Fruit fly (Drosophila melanogaster) whole organism, embryonic: ENCODE measurements around the gene CG5846.

Experiments
- Atf3 ChIP-seq: fragments of 200-800 bp; sonication (Bioruptor generic); optimal IDR thresholded peaks from 3 replicates; lab custom pipeline; 2016; ENCODE audit warnings: missing biosample characterization, missing genetic modification characterization
- BtbVII ChIP-seq: fragments of 200-800 bp; sonication (Bioruptor generic); optimal IDR thresholded peaks from 3 replicates; lab custom pipeline; 2017; ENCODE audit warnings: missing biosample characterization, mild to moderate bottlenecking, missing genetic modification characterization
- CG11085 ChIP-seq: fragments of 200-800 bp; sonication (Bioruptor generic); IDR thresholded peaks from 2 replicates; pipeline ENCODE4 v1.3.6; 2022; ENCODE audit warnings: missing biosample characterization, missing genetic modification characterization
- CG12155 ChIP-seq: fragments of 200-800 bp; sonication (Bioruptor generic); optimal IDR thresholded peaks from 3 replicates; lab custom pipeline; 2016; ENCODE audit warnings: missing biosample characterization, missing genetic modification characterization
- CG14014 ChIP-seq: fragments of 200-800 bp; sonication (Bioruptor generic); IDR thresholded peaks from 2 replicates; pipeline ENCODE4 v1.3.6; 2022; ENCODE audit warnings: missing biosample characterization, missing genetic modification characterization
- CG14860 ChIP-seq: fragments of 200-800 bp; sonication (Bioruptor generic); IDR thresholded peaks from 3 replicates; pipeline ENCODE4 v1.3.6; 2022; ENCODE audit warnings: missing biosample characterization, missing genetic modification characterization; ENCODE audit not compliant: partially characterized antibody
- CG14965 ChIP-seq: fragments of 200-800 bp; sonication (Bioruptor generic); optimal IDR thresholded peaks from 2 replicates; lab custom pipeline; 2016; ENCODE audit warnings: missing biosample characterization, missing genetic modification characterization, borderline replicate concordance
- CG16815 ChIP-seq: fragments of 200-800 bp; sonication (Bioruptor generic); optimal IDR thresholded peaks from 3 replicates; lab custom pipeline; 2017; ENCODE audit warnings: missing biosample characterization, mild to moderate bottlenecking, missing genetic modification characterization
- CG18619 ChIP-seq: fragments of 200-800 bp; sonication (Bioruptor generic); optimal IDR thresholded peaks from 3 replicates; lab custom pipeline; 2017; ENCODE audit warnings: missing biosample characterization, mild to moderate bottlenecking, missing genetic modification characterization
- CG3163 ChIP-seq: fragments of 200-800 bp; sonication (Bioruptor generic); optimal IDR thresholded peaks from 3 replicates; lab custom pipeline; 2016; ENCODE audit warnings: missing biosample characterization, missing genetic modification characterization
- CG32772 ChIP-seq: fragments of 200-800 bp; sonication (Bioruptor generic); IDR thresholded peaks from 2 replicates; pipeline ENCODE4 v1.3.6; 2022; ENCODE audit warnings: missing biosample characterization, missing genetic modification characterization
- CG34224 ChIP-seq: fragments of 200-800 bp; sonication (Bioruptor generic); IDR thresholded peaks from 3 replicates; pipeline ENCODE4 v1.3.6; 2022; ENCODE audit warnings: missing biosample characterization, missing genetic modification characterization; ENCODE audit not compliant: partially characterized antibody
- CG4730 ChIP-seq: fragments of 200-800 bp; sonication (Bioruptor generic); IDR thresholded peaks from 2 replicates; pipeline ENCODE4 v1.3.6; 2022; ENCODE audit warnings: missing biosample characterization, missing genetic modification characterization
- CG5953 ChIP-seq: fragments of 200-800 bp; sonication (Bioruptor generic); IDR thresholded peaks from 2 replicates; pipeline ENCODE4 v1.3.6; 2022; ENCODE audit warnings: missing biosample characterization, missing genetic modification characterization
- CG6683 ChIP-seq: fragments of 200-800 bp; sonication (Bioruptor generic); optimal IDR thresholded peaks from 2 replicates; lab custom pipeline; 2017; ENCODE audit warnings: missing biosample characterization, mild to moderate bottlenecking, missing genetic modification characterization, missing genetic modification reagents
- CG6813 ChIP-seq: fragments of 200-800 bp; sonication (Bioruptor generic); optimal IDR thresholded peaks from 2 replicates; lab custom pipeline; 2017; ENCODE audit warnings: missing biosample characterization, missing genetic modification characterization, mild to moderate bottlenecking, moderate library complexity, missing genetic modification reagents
- CG7556 ChIP-seq: fragments of 200-800 bp; sonication (Bioruptor generic); optimal IDR thresholded peaks from 2 replicates; lab custom pipeline; 2017; ENCODE audit warnings: missing biosample characterization, mild to moderate bottlenecking, missing genetic modification characterization
- CG8478 ChIP-seq: fragments of >200 bp; optimal IDR thresholded peaks from 2 replicates; lab custom pipeline; 2018
- D19B ChIP-seq: fragments of 200-800 bp; sonication (Bioruptor generic); optimal IDR thresholded peaks from 2 replicates; lab custom pipeline; 2017; ENCODE audit warnings: missing biosample characterization, mild to moderate bottlenecking, missing genetic modification characterization
- Elba2 ChIP-seq: fragments of 200-800 bp; sonication (Bioruptor generic); optimal IDR thresholded peaks from 3 replicates; lab custom pipeline; 2016; ENCODE audit warnings: missing biosample characterization, missing genetic modification characterization
- Lhr ChIP-seq: fragments of 200-800 bp; sonication (Bioruptor generic); optimal IDR thresholded peaks from 3 replicates; lab custom pipeline; 2017; ENCODE audit warnings: mild to moderate bottlenecking, missing biosample characterization, missing genetic modification reagents, missing genetic modification characterization
- Mes4 ChIP-seq: fragments of 200-800 bp; sonication (Bioruptor generic); optimal IDR thresholded peaks from 2 replicates; lab custom pipeline; 2016; ENCODE audit warnings: missing biosample characterization, missing genetic modification characterization
- NC2α ChIP-seq: fragments of 200-800 bp; sonication (Bioruptor generic); optimal IDR thresholded peaks from 2 replicates; lab custom pipeline; 2016; ENCODE audit warnings: missing biosample characterization, missing genetic modification characterization
- Nf-YA ChIP-seq: fragments of 200-800 bp; sonication (Bioruptor generic); IDR thresholded peaks from 2 replicates; pipeline ENCODE4 v1.3.6; 2022; ENCODE audit warnings: missing biosample characterization, missing genetic modification characterization
- Nf-YC ChIP-seq: fragments of 200-800 bp; optimal IDR thresholded peaks from 3 replicates; lab custom pipeline; 2019; ENCODE audit warnings: missing biosample characterization, mild to moderate bottlenecking, missing genetic modification characterization, moderate library complexity
- Oli ChIP-seq: fragments of 200-800 bp; sonication (Bioruptor generic); optimal IDR thresholded peaks from 2 replicates; lab custom pipeline; 2018; ENCODE audit warnings: missing biosample characterization, mild to moderate bottlenecking, missing genetic modification characterization, moderate library complexity
- Optix ChIP-seq: fragments of 200-800 bp; sonication (Bioruptor generic); IDR thresholded peaks from 3 replicates; pipeline ENCODE4 v1.3.6; 2022; ENCODE audit warnings: missing biosample characterization, missing genetic modification characterization
- Ptx1 ChIP-seq: fragments of 200-800 bp; sonication (Bioruptor generic); IDR thresholded peaks from 2 replicates; pipeline ENCODE4 v1.3.6; 2022; ENCODE audit warnings: missing biosample characterization, missing genetic modification characterization
- Ravus ChIP-seq: fragments of 200-800 bp; sonication (Bioruptor generic); IDR thresholded peaks from 2 replicates; pipeline ENCODE4 v1.3.6; 2022; ENCODE audit warnings: missing biosample characterization, missing genetic modification characterization
- Rx ChIP-seq: fragments of 200-800 bp; sonication (Bioruptor generic); IDR thresholded peaks from 2 replicates; pipeline ENCODE4 v1.3.6; 2022; ENCODE audit warnings: missing biosample characterization, missing genetic modification characterization
- YL-1 ChIP-seq: fragments of 200-800 bp; sonication (Bioruptor generic); optimal IDR thresholded peaks from 3 replicates; lab custom pipeline; 2017; ENCODE audit warnings: missing biosample characterization, mild to moderate bottlenecking, missing genetic modification characterization
- chm ChIP-seq: fragments of 200-800 bp; sonication (Bioruptor generic); IDR thresholded peaks from 2 replicates; pipeline ENCODE4 v1.3.6; 2022; ENCODE audit warnings: missing biosample characterization, missing genetic modification characterization
- dan ChIP-seq: fragments of 200-800 bp; sonication (Bioruptor generic); IDR thresholded peaks from 2 replicates; pipeline ENCODE4 v1.3.6; 2022; ENCODE audit warnings: missing biosample characterization, missing genetic modification characterization
- dati ChIP-seq: fragments of 200-800 bp; sonication (Bioruptor generic); IDR thresholded peaks from 2 replicates; pipeline ENCODE4 v1.3.6; 2022; ENCODE audit warnings: missing biosample characterization, missing genetic modification characterization
- dmrt99B ChIP-seq: fragments of 200-800 bp; sonication (Bioruptor generic); optimal IDR thresholded peaks from 2 replicates; lab custom pipeline; 2018; ENCODE audit warnings: missing biosample characterization, mild to moderate bottlenecking, missing genetic modification characterization, moderate library complexity
- en ChIP-seq: fragments of 200-800 bp; sonication (Bioruptor generic); optimal IDR thresholded peaks from 2 replicates; lab custom pipeline; 2016; ENCODE audit warnings: missing biosample characterization, missing genetic modification characterization
- ewg ChIP-seq: fragments of 200-800 bp; sonication (Bioruptor generic); optimal IDR thresholded peaks from 3 replicates; lab custom pipeline; 2017; ENCODE audit warnings: mild to moderate bottlenecking, missing biosample characterization, missing genetic modification reagents, missing genetic modification characterization
- gce ChIP-seq: fragments of 200-800 bp; sonication (Bioruptor generic); IDR thresholded peaks from 3 replicates; pipeline ENCODE4 v1.3.6; 2022; ENCODE audit warnings: missing biosample characterization, missing genetic modification characterization
- hbn ChIP-seq: fragments of 200-800 bp; sonication (Bioruptor generic); IDR thresholded peaks from 2 replicates; pipeline ENCODE4 v1.3.6; 2022; ENCODE audit warnings: missing biosample characterization, missing genetic modification characterization; ENCODE audit not compliant: partially characterized antibody
- her ChIP-seq: fragments of 200-800 bp; sonication (Bioruptor generic); optimal IDR thresholded peaks from 2 replicates; lab custom pipeline; 2016; ENCODE audit warnings: missing biosample characterization, missing genetic modification characterization
- jing ChIP-seq: fragments of 200-800 bp; sonication (Bioruptor generic); optimal IDR thresholded peaks from 2 replicates; lab custom pipeline; 2018; ENCODE audit warnings: missing biosample characterization, mild to moderate bottlenecking, missing genetic modification characterization
- maf-S ChIP-seq: fragments of 200-800 bp; sonication (Bioruptor generic); optimal IDR thresholded peaks from 2 replicates; lab custom pipeline; 2016; ENCODE audit warnings: missing biosample characterization, missing genetic modification characterization
- nom ChIP-seq: fragments of 200-800 bp; sonication (Bioruptor generic); optimal IDR thresholded peaks from 2 replicates; lab custom pipeline; 2017; ENCODE audit warnings: missing biosample characterization, missing genetic modification characterization, mild to moderate bottlenecking, moderate library complexity, missing genetic modification reagents
- peb ChIP-seq: fragments of 200-800 bp; sonication (Bioruptor generic); IDR thresholded peaks from 2 replicates; pipeline ENCODE4 v1.3.6; 2022; ENCODE audit warnings: missing biosample characterization, missing genetic modification characterization
- pita ChIP-seq: fragments of 200-800 bp; sonication (Bioruptor generic); optimal IDR thresholded peaks from 2 replicates; lab custom pipeline; 2017; ENCODE audit warnings: missing biosample characterization, mild to moderate bottlenecking, missing genetic modification characterization
- schlank ChIP-seq: fragments of 200-800 bp; sonication (Bioruptor generic); optimal IDR thresholded peaks from 2 replicates; lab custom pipeline; 2018; ENCODE audit warnings: missing biosample characterization, mild to moderate bottlenecking, missing genetic modification characterization
- sim ChIP-seq: fragments of 200-800 bp; sonication (Bioruptor generic); IDR thresholded peaks from 2 replicates; pipeline ENCODE4 v1.3.6; 2022; ENCODE audit warnings: missing biosample characterization, missing genetic modification characterization
- slou ChIP-seq: fragments of 200-800 bp; sonication (Bioruptor generic); optimal IDR thresholded peaks from 3 replicates; lab custom pipeline; 2016; ENCODE audit warnings: missing biosample characterization, missing genetic modification characterization
- stwl ChIP-seq: fragments of 200-800 bp; sonication (Bioruptor generic); optimal IDR thresholded peaks from 3 replicates; lab custom pipeline; 2018; ENCODE audit warnings: missing biosample characterization, mild to moderate bottlenecking, missing genetic modification characterization, moderate library complexity
- tup ChIP-seq: fragments of 200-800 bp; sonication (Bioruptor generic); optimal IDR thresholded peaks from 2 replicates; lab custom pipeline; 2016; ENCODE audit warnings: missing biosample characterization, mild to moderate bottlenecking, missing genetic modification characterization, moderate library complexity
- unpg ChIP-seq: fragments of 200-800 bp; sonication (Bioruptor generic); optimal IDR thresholded peaks from 3 replicates; lab custom pipeline; 2018; ENCODE audit warnings: missing biosample characterization, mild to moderate bottlenecking, missing genetic modification characterization, moderate library complexity
- zfh2 ChIP-seq: fragments of 200-800 bp; sonication (Bioruptor generic); optimal IDR thresholded peaks from 2 replicates; lab custom pipeline; 2016; ENCODE audit warnings: missing biosample characterization, missing genetic modification characterization

Gene CG5846

dm6 chr2L:9921401-9921800 lies 35.6 kb downstream of the CG5846 start, which contains the start of gene CG4592 (continued):
- TF ChIP-seq Nf-YC (no peak), CG11085 (no peak), unpg (GFP tag; lab: Kevin White, UChicago) (no peak), CG16815 (no peak), schlank (peak; percentile 39), NC2α (GFP tag; lab: Kevin White, UChicago) (no peak), CG14014 (GFP tag; lab: Robert Waterston, UW) (peak; percentile 67; the same call in 1 of the 2 replicates), CG8478 (no peak), dati (GFP tag; lab: Robert Waterston, UW) (0 out of 2 replicates have a peak, but pooled peaks have one; percentile 35), dan (GFP tag; lab: Robert Waterston, UW) (no peak), CG4730 (no peak), chm (GFP tag; lab: Robert Waterston, UW) (peak; percentile 90), zfh2 (GFP tag; lab: Kevin White, UChicago) (peak; percentile 30), CG3163 (GFP tag; lab: Kevin White, UChicago) (no peak), CG7556 (GFP tag; lab: Kevin White, UChicago) (no peak), Nf-YA (GFP tag; lab: Robert Waterston, UW) (no peak), her (peak; percentile 45), peb (GFP tag; lab: Robert Waterston, UW) (no peak), Ravus (GFP tag; lab: Robert Waterston, UW) (no peak), tup (GFP tag; lab: Kevin White, UChicago) (no peak), CG6813 (GFP tag; lab: Kevin White, UChicago) (peak; percentile 17), pita (GFP tag; lab: Kevin White, UChicago) (peak; percentile 14), Optix (GFP tag; lab: Robert Waterston, UW) (0 out of 3 replicates have a peak, but pooled peaks have one; percentile 34), maf-S (GFP tag; lab: Kevin White, UChicago) (peak; percentile 44), CG12155 (peak; percentile 53), Ptx1 (GFP tag; lab: Robert Waterston, UW) (peak; percentile 43), ewg (GFP tag; lab: Kevin White, UChicago) (no peak), sim (GFP tag; lab: Robert Waterston, UW) (no peak), YL-1 (peak; percentile 19), CG5953 (no peak), en (GFP tag; lab: Kevin White, UChicago) (no peak), CG14965 (GFP tag; lab: Kevin White, UChicago) (no peak), stwl (tag; lab: Kevin White, UChicago) (no peak), Oli (tag; lab: Kevin White, UChicago) (peak; percentile 33), Elba2 (GFP tag; lab: Kevin White, UChicago) (no peak), slou (GFP tag; lab: Kevin White, UChicago) (no peak), nom (GFP tag; lab: Kevin White, UChicago) (no peak), BtbVII (GFP tag; lab: Kevin White, UChicago) (peak; percentile 36), Atf3 (GFP tag; lab: Kevin White, UChicago) (no peak), D19B (GFP tag; lab: Kevin White, UChicago) (no peak), Mes4 (GFP tag; lab: Kevin White, UChicago) (no peak), hbn (GFP tag; lab: Robert Waterston, UW) (no peak), CG14860 (no peak), dmrt99B (tag; lab: Kevin White, UChicago) (no peak), jing (GFP tag; lab: Kevin White, UChicago) (no peak), Rx (GFP tag; lab: Robert Waterston, UW) (peak; percentile 44), CG32772 (GFP tag; lab: Robert Waterston, UW) (0 out of 2 replicates have a peak, but pooled peaks have one; percentile 22), CG6683 (GFP tag; lab: Kevin White, UChicago) (no peak), CG34224 (GFP tag; lab: Robert Waterston, UW) (0 out of 3 replicates have a peak, but pooled peaks have one; percentile 29), CG18619 (GFP tag; lab: Kevin White, UChicago) (peak; percentile 10), Lhr (GFP tag; lab: Kevin White, UChicago) (no peak), gce (no peak)
